Worm (Caenorhabditis elegans) whole organism, midembryonic: ENCODE results near the gene gpr-1.

Source experiments
- T22C8.4 ChIP-seq: fragments of 200-800 bp; sonication (Bioruptor generic); IDR thresholded peaks from 2 replicates; pipeline ENCODE4 v1.3.6; 2022; ENCODE audit warnings: missing genetic modification characterization, missing compliant biosample characterization
- cog-1 ChIP-seq: sonication (generic microtip); optimal IDR thresholded peaks from 2 replicates; lab custom pipeline; 2016; ENCODE audit warnings: missing genetic modification characterization, missing compliant biosample characterization
- flt-1 ChIP-seq: fragments of 200-800 bp; sonication (Bioruptor generic); IDR thresholded peaks from 2 replicates; pipeline ENCODE4 v1.3.6; 2022; ENCODE audit warnings: missing genetic modification characterization, missing compliant biosample characterization
- klf-2 ChIP-seq: fragments of 200-800 bp; sonication (Bioruptor generic); conservative IDR thresholded peaks from 2 replicates; pipeline ENCODE4 v1.3.6; 2022; ENCODE audit warnings: missing genetic modification reagents, missing genetic modification characterization, missing compliant biosample characterization
- med-1 ChIP-seq: sonication (generic microtip); optimal IDR thresholded peaks from 2 replicates; lab custom pipeline; 2017; ENCODE audit warnings: missing genetic modification characterization, mild to moderate bottlenecking, missing compliant biosample characterization, antibody characterized with exemption, missing genetic modification reagents; ENCODE audit not compliant: insufficient read depth
- ref-1 ChIP-seq: fragments of 200-800 bp; sonication (Bioruptor generic); conservative IDR thresholded peaks from 2 replicates; pipeline ENCODE4 v1.3.6; 2022; ENCODE audit warnings: missing genetic modification reagents, missing genetic modification characterization, missing compliant biosample characterization
- tab-1 ChIP-seq: fragments of 200-800 bp; sonication (Bioruptor generic); IDR thresholded peaks from 2 replicates; pipeline ENCODE4 v1.3.6; 2022; ENCODE audit warnings: missing genetic modification characterization, missing compliant biosample characterization
- ztf-23 ChIP-seq: fragments of 200-800 bp; sonication (Bioruptor generic); IDR thresholded peaks from 2 replicates; pipeline ENCODE4 v1.3.6; 2022; ENCODE audit warnings: missing genetic modification reagents, missing genetic modification characterization, missing compliant biosample characterization
- ztf-29 ChIP-seq: fragments of 200-800 bp; sonication (Bioruptor generic); IDR thresholded peaks from 2 replicates; pipeline ENCODE4 v1.3.6; 2022; ENCODE audit warnings: missing genetic modification reagents, missing genetic modification characterization, missing compliant biosample characterization

The gpr-1 gene

ce11 chrIII:8628405-8628982 is at the start of gene gpr-1, which contains the start of gene polk-1:
gpr-1 (plus strand) TSS chrIII:8628932.
polk-1 (minus strand) TSS chrIII:8628590.
- TF ChIP-seq flt-1, result no peak
- no peak for TF ChIP-seq ztf-29
- no peak for TF ChIP-seq klf-2 (GFP tag; lab: Robert Waterston, UW)
- TF ChIP-seq ref-1 (GFP tag; lab: Robert Waterston, UW), result no peak
- TF ChIP-seq med-1 (GFP tag; lab: Kevin White, UChicago), result no peak
- no peak for TF ChIP-seq cog-1 (tag; lab: Kevin White, UChicago)
- TF ChIP-seq ztf-23 (GFP tag; lab: Robert Waterston, UW), result no peak
- no peak for TF ChIP-seq tab-1 (GFP tag; lab: Robert Waterston, UW)
- TF ChIP-seq T22C8.4 (GFP tag; lab: Robert Waterston, UW), result no peak

- TF ChIP-seq T22C8.4 (GFP tag; lab: Robert Waterston, UW) (no peak), ref-1 (GFP tag; lab: Robert Waterston, UW) (no peak), klf-2 (GFP tag; lab: Robert Waterston, UW) (no peak), cog-1 (tag; lab: Kevin White, UChicago) (no peak), ztf-29 (no peak), med-1 (GFP tag; lab: Kevin White, UChicago) (no peak)
Observed at ce11 chrIII:8579367-8579766, 49.4 kb upstream of the gpr-1 start.

- no peak for TF ChIP-seq flt-1
- TF ChIP-seq ztf-23 (GFP tag; lab: Robert Waterston, UW), result no peak
- TF ChIP-seq med-1 (GFP tag; lab: Kevin White, UChicago), result no peak
- no peak for TF ChIP-seq ref-1 (GFP tag; lab: Robert Waterston, UW)
- no peak for TF ChIP-seq tab-1 (GFP tag; lab: Robert Waterston, UW)
- no peak for TF ChIP-seq T22C8.4 (GFP tag; lab: Robert Waterston, UW)
- no peak for TF ChIP-seq ztf-29
- TF ChIP-seq klf-2 (GFP tag; lab: Robert Waterston, UW), result no peak
- no peak for TF ChIP-seq cog-1 (tag; lab: Kevin White, UChicago)
Observed at ce11 chrIII:8580802-8581201, 47.9 kb upstream of the gpr-1 start, which contains the start of gene doxa-1. doxa-1 (plus strand) TSS chrIII:8581102.

ce11 chrIII:8588592-8589153 is 40.1 kb upstream of the gpr-1 start, which contains the start of gene glr-1:
glr-1 (minus strand) TSS chrIII:8588642.
- TF ChIP-seq med-1 (GFP tag; lab: Kevin White, UChicago) (no peak), cog-1 (tag; lab: Kevin White, UChicago) (no peak), flt-1 (no peak), ztf-29 (no peak)

- no peak for TF ChIP-seq ref-1 (GFP tag; lab: Robert Waterston, UW)
- TF ChIP-seq med-1 (GFP tag; lab: Kevin White, UChicago), result no peak
- no peak for TF ChIP-seq ztf-29
- TF ChIP-seq cog-1 (tag; lab: Kevin White, UChicago), result no peak
- no peak for TF ChIP-seq klf-2 (GFP tag; lab: Robert Waterston, UW)
- no peak for TF ChIP-seq tab-1 (GFP tag; lab: Robert Waterston, UW)
- TF ChIP-seq T22C8.4 (GFP tag; lab: Robert Waterston, UW), result no peak
- no peak for TF ChIP-seq flt-1
- no peak for TF ChIP-seq ztf-23 (GFP tag; lab: Robert Waterston, UW)
Observed at ce11 chrIII:8589195-8589594, 39.5 kb upstream of the gpr-1 start, which contains the start of gene fip-3. fip-3 (minus strand) TSS chrIII:8589488.

- TF ChIP-seq ztf-23 (GFP tag; lab: Robert Waterston, UW) (no peak), ztf-29 (no peak), flt-1 (no peak), med-1 (GFP tag; lab: Kevin White, UChicago) (no peak), klf-2 (GFP tag; lab: Robert Waterston, UW) (no peak), tab-1 (GFP tag; lab: Robert Waterston, UW) (no peak), cog-1 (tag; lab: Kevin White, UChicago) (no peak), ref-1 (GFP tag; lab: Robert Waterston, UW) (no peak), T22C8.4 (GFP tag; lab: Robert Waterston, UW) (no peak)
Observed at ce11 chrIII:8590882-8591281, 37.9 kb upstream of the gpr-1 start, which contains the start of gene fipr-16. fipr-16 (minus strand) TSS chrIII:8590982.

- no peak for TF ChIP-seq ztf-23 (GFP tag; lab: Robert Waterston, UW)
- no peak for TF ChIP-seq klf-2 (GFP tag; lab: Robert Waterston, UW)
- TF ChIP-seq T22C8.4 (GFP tag; lab: Robert Waterston, UW), result no peak
- no peak for TF ChIP-seq ztf-29
- TF ChIP-seq cog-1 (tag; lab: Kevin White, UChicago), result no peak
- TF ChIP-seq tab-1 (GFP tag; lab: Robert Waterston, UW), result no peak
- TF ChIP-seq med-1 (GFP tag; lab: Kevin White, UChicago), result no peak
- no peak for TF ChIP-seq flt-1
- no peak for TF ChIP-seq ref-1 (GFP tag; lab: Robert Waterston, UW)
Observed at ce11 chrIII:8593620-8594019, 35.1 kb upstream of the gpr-1 start, which contains the start of gene C06E1.7. C06E1.7 (minus strand) TSS chrIII:8593720.

- TF ChIP-seq flt-1, result no peak
- TF ChIP-seq tab-1 (GFP tag; lab: Robert Waterston, UW), result no peak
- TF ChIP-seq med-1 (GFP tag; lab: Kevin White, UChicago), result no peak
Observed at ce11 chrIII:8594088-8594487, 34.6 kb upstream of the gpr-1 start.

ce11 chrIII:8596692-8597091 is 32.0 kb upstream of the gpr-1 start:
- TF ChIP-seq cog-1 (tag; lab: Kevin White, UChicago) (no peak), klf-2 (GFP tag; lab: Robert Waterston, UW) (no peak), ztf-23 (GFP tag; lab: Robert Waterston, UW) (no peak), ztf-29 (no peak)
